Worm (Caenorhabditis elegans): Measurements from ENCODE around the gene T10B5.10.

Gene T10B5.10

DNA sequence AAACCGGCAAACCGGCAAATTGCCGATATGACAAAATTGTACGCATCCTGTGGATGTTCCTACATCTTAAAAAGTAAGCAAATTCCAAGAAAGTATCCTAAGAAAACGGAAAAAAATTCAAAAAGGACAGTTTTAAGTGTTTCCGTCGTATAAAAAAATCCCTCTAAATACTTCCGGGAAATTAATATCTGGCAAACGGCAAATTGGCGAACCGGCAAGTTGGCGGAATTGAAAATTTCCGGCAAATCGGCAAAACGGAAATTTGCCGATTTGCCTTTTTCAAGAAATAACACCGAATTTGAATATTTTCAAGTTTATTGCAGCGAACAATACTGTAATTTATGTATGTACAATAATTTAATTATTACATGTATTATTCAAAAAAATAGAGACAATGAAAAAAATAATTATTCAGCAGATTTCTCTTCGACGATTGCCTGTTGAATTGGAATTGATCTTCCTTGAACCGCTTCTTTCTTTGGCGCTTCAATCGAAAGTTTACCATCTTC lies 52.0 kb downstream of the T10B5.10 start:
- no peak for TF ChIP-seq unc-62 (GFP tag; optimal IDR thresholded peaks at IDR 0.05)

DNA sequence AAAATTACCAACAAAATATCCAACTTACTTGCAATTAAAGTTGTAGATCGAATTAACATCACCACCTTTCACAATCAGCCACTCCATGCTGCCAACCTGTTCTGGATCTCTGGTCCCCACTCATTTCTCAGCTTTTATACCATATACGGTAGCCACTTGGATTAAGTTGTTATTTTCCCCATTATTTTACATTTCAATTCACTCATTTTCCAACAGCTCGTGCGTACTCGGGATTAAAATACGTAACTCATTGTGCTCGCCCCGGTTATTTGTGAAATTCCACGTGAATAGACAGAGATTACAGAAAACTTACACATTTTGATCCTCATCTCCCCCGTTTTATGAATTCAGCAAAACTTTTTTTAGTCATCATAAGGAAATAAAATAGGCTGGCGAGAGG lies 53.0 kb downstream of the T10B5.10 start, which contains the start of gene srt-41:
srt-41 (minus strand) TSS at position 101 of the 400 bp plus-strand sequence.
- TF ChIP-seq unc-62 (GFP tag; optimal IDR thresholded peaks at IDR 0.05), result no peak
